Fruit fly (Drosophila melanogaster) whole organism, embryonic: ENCODE measurements around the gene Zip89B.

Source experiments
- CG12155 ChIP-seq: fragments of 200-800 bp; sonication (Bioruptor generic); optimal IDR thresholded peaks from 3 replicates; lab custom pipeline; 2016; ENCODE audit warnings: missing biosample characterization, missing genetic modification characterization
- CG14014 ChIP-seq: fragments of 200-800 bp; sonication (Bioruptor generic); IDR thresholded peaks from 2 replicates; pipeline ENCODE4 v1.3.6; 2022; ENCODE audit warnings: missing biosample characterization, missing genetic modification characterization
- CG17568 ChIP-seq: fragments of 200-800 bp; sonication (Bioruptor generic); optimal IDR thresholded peaks from 2 replicates; lab custom pipeline; 2018; ENCODE audit warnings: missing biosample characterization, mild to moderate bottlenecking, missing genetic modification characterization, moderate library complexity
- CG32532 ChIP-seq: fragments of 200-800 bp; sonication (Bioruptor generic); IDR thresholded peaks from 2 replicates; pipeline ENCODE4 v1.3.6; 2022; ENCODE audit warnings: missing biosample characterization, missing genetic modification characterization
- CG32767 ChIP-seq: fragments of 200-800 bp; sonication (Bioruptor generic); IDR thresholded peaks from 2 replicates; pipeline ENCODE4 v1.3.6; 2022; ENCODE audit warnings: missing biosample characterization, missing genetic modification characterization
- CG3281 ChIP-seq: fragments of 200-800 bp; sonication (Bioruptor generic); optimal IDR thresholded peaks from 3 replicates; lab custom pipeline; 2017; ENCODE audit warnings: missing biosample characterization, mild to moderate bottlenecking, missing genetic modification characterization
- CG33213 ChIP-seq: fragments of 200-800 bp; sonication (Bioruptor generic); optimal IDR thresholded peaks from 3 replicates; lab custom pipeline; 2016; ENCODE audit warnings: missing biosample characterization, missing genetic modification characterization
- CG34224 ChIP-seq: fragments of 200-800 bp; sonication (Bioruptor generic); IDR thresholded peaks from 3 replicates; pipeline ENCODE4 v1.3.6; 2022; ENCODE audit warnings: missing biosample characterization, missing genetic modification characterization; ENCODE audit not compliant: partially characterized antibody
- CG42726 ChIP-seq: fragments of 200-800 bp; sonication (Bioruptor generic); IDR thresholded peaks from 2 replicates; pipeline ENCODE4 v1.3.6; 2022; ENCODE audit warnings: missing biosample characterization, missing genetic modification characterization; ENCODE audit not compliant: partially characterized antibody
- CG4820 ChIP-seq: fragments of 200-800 bp; sonication (Bioruptor generic); optimal IDR thresholded peaks from 3 replicates; lab custom pipeline; 2016; ENCODE audit warnings: missing biosample characterization, missing genetic modification characterization
- CG4854 ChIP-seq: fragments of 200-800 bp; sonication (Bioruptor generic); optimal IDR thresholded peaks from 2 replicates; lab custom pipeline; 2016; ENCODE audit warnings: missing biosample characterization, missing genetic modification characterization, inconsistent platforms
- CG6254 ChIP-seq: fragments of 200-800 bp; sonication (Bioruptor generic); optimal IDR thresholded peaks from 3 replicates; lab custom pipeline; 2017; ENCODE audit warnings: mild to moderate bottlenecking, missing biosample characterization, missing genetic modification reagents, missing genetic modification characterization
- CG6654 ChIP-seq: fragments of 200-800 bp; sonication (Bioruptor generic); optimal IDR thresholded peaks from 2 replicates; lab custom pipeline; 2017; ENCODE audit warnings: missing biosample characterization, mild to moderate bottlenecking, missing genetic modification characterization
- CG6813 ChIP-seq: fragments of 200-800 bp; sonication (Bioruptor generic); optimal IDR thresholded peaks from 2 replicates; lab custom pipeline; 2017; ENCODE audit warnings: missing biosample characterization, missing genetic modification characterization, mild to moderate bottlenecking, moderate library complexity, missing genetic modification reagents
- CG8281 ChIP-seq: fragments of 200-800 bp; sonication (Bioruptor generic); optimal IDR thresholded peaks from 2 replicates; lab custom pipeline; 2018; ENCODE audit warnings: missing biosample characterization, mild to moderate bottlenecking, missing genetic modification characterization, moderate library complexity
- CG8478 ChIP-seq: fragments of >200 bp; optimal IDR thresholded peaks from 2 replicates; lab custom pipeline; 2018
- CG8924 ChIP-seq: fragments of 200-800 bp; optimal IDR thresholded peaks from 3 replicates; lab custom pipeline; 2019; ENCODE audit warnings: missing biosample characterization, mild to moderate bottlenecking, missing genetic modification characterization, moderate library complexity
- CG9609 ChIP-seq: fragments of 200-800 bp; sonication (Bioruptor generic); optimal IDR thresholded peaks from 3 replicates; lab custom pipeline; 2016; ENCODE audit warnings: missing biosample characterization, missing genetic modification characterization
- CG9817 ChIP-seq: fragments of 200-800 bp; sonication (Bioruptor generic); optimal IDR thresholded peaks from 2 replicates; lab custom pipeline; 2018; ENCODE audit warnings: missing biosample characterization, mild to moderate bottlenecking, missing genetic modification characterization, moderate library complexity
- Camta ChIP-seq: fragments of 200-800 bp; sonication (Bioruptor generic); optimal IDR thresholded peaks from 2 replicates; lab custom pipeline; 2016; ENCODE audit warnings: missing biosample characterization, missing genetic modification characterization
- Dbx ChIP-seq: fragments of 200-800 bp; sonication (Bioruptor generic); IDR thresholded peaks from 3 replicates; pipeline ENCODE4 v1.3.6; 2022; ENCODE audit warnings: missing biosample characterization, missing genetic modification characterization
- Dek ChIP-seq: fragments of 200-800 bp; sonication (Bioruptor generic); optimal IDR thresholded peaks from 3 replicates; lab custom pipeline; 2019; ENCODE audit warnings: missing biosample characterization, mild to moderate bottlenecking, missing genetic modification characterization, moderate library complexity
- Dref ChIP-seq: fragments of 200-800 bp; sonication (Bioruptor generic); IDR thresholded peaks from 2 replicates; pipeline ENCODE4 v1.3.6; 2022; ENCODE audit warnings: missing biosample characterization, missing genetic modification characterization
- E2f2 ChIP-seq: fragments of 200-800 bp; sonication (Bioruptor generic); IDR thresholded peaks from 2 replicates; pipeline ENCODE4 v1.3.6; 2022; ENCODE audit warnings: missing biosample characterization, missing genetic modification characterization
- Gug ChIP-seq: fragments of 200-800 bp; sonication (Bioruptor generic); IDR thresholded peaks from 4 replicates; pipeline ENCODE4 v1.3.6; 2022; ENCODE audit warnings: missing biosample characterization, missing genetic modification characterization
- NK7.1 ChIP-seq: fragments of 200-800 bp; sonication (Bioruptor generic); optimal IDR thresholded peaks from 3 replicates; lab custom pipeline; 2016; ENCODE audit warnings: missing biosample characterization, missing genetic modification characterization
- Side ChIP-seq: fragments of 200-800 bp; sonication (Bioruptor generic); optimal IDR thresholded peaks from 2 replicates; lab custom pipeline; 2016; ENCODE audit warnings: missing biosample characterization, missing genetic modification characterization
- Sox100B ChIP-seq: fragments of 200-800 bp; sonication (Bioruptor generic); optimal IDR thresholded peaks from 3 replicates; lab custom pipeline; 2018; ENCODE audit warnings: missing biosample characterization, mild to moderate bottlenecking, missing genetic modification characterization
- Sry-β ChIP-seq: fragments of 200-800 bp; sonication (Bioruptor generic); optimal IDR thresholded peaks from 2 replicates; lab custom pipeline; 2018; ENCODE audit warnings: missing biosample characterization, mild to moderate bottlenecking, missing genetic modification characterization, moderate library complexity
- Taf1 ChIP-seq: fragments of 200-800 bp; sonication (Bioruptor generic); IDR thresholded peaks from 2 replicates; pipeline ENCODE4 v1.3.6; 2022; ENCODE audit warnings: missing biosample characterization, missing genetic modification characterization
- Usf ChIP-seq: fragments of 200-800 bp; sonication (Bioruptor generic); optimal IDR thresholded peaks from 2 replicates; lab custom pipeline; 2017; ENCODE audit warnings: missing genotype, missing biosample characterization, missing genetic modification characterization
- al ChIP-seq: fragments of 200-800 bp; sonication (Bioruptor generic); IDR thresholded peaks from 2 replicates; pipeline ENCODE4 v1.3.6; 2022; ENCODE audit warnings: missing biosample characterization, missing genetic modification characterization
- ap ChIP-seq: fragments of 200-800 bp; sonication (Bioruptor generic); IDR thresholded peaks from 2 replicates; pipeline ENCODE4 v1.3.6; 2022; ENCODE audit warnings: missing biosample characterization, missing genetic modification characterization
- chif ChIP-seq, 2 experiments: fragments of 200-800 bp; sonication (Bioruptor generic); optimal IDR thresholded peaks; 3 replicates each; lab custom pipeline; 2016; ENCODE audit warnings: missing biosample characterization in 2 of 2, missing genetic modification characterization in 2 of 2
- fru ChIP-seq: fragments of >200 bp; optimal IDR thresholded peaks from 2 replicates; lab custom pipeline; 2017
- fu2 ChIP-seq: fragments of 200-800 bp; sonication (Bioruptor generic); optimal IDR thresholded peaks from 2 replicates; lab custom pipeline; 2016; ENCODE audit warnings: missing biosample characterization, missing genetic modification characterization
- gce ChIP-seq: fragments of 200-800 bp; sonication (Bioruptor generic); IDR thresholded peaks from 3 replicates; pipeline ENCODE4 v1.3.6; 2022; ENCODE audit warnings: missing biosample characterization, missing genetic modification characterization
- knrl ChIP-seq: fragments of 200-800 bp; sonication (Bioruptor generic); IDR thresholded peaks from 3 replicates; pipeline ENCODE4 v1.3.6; 2022; ENCODE audit warnings: missing biosample characterization, missing genetic modification characterization; ENCODE audit not compliant: partially characterized antibody
- maf-S ChIP-seq: fragments of 200-800 bp; sonication (Bioruptor generic); optimal IDR thresholded peaks from 2 replicates; lab custom pipeline; 2016; ENCODE audit warnings: missing biosample characterization, missing genetic modification characterization
- nom ChIP-seq: fragments of 200-800 bp; sonication (Bioruptor generic); optimal IDR thresholded peaks from 2 replicates; lab custom pipeline; 2017; ENCODE audit warnings: missing biosample characterization, missing genetic modification characterization, mild to moderate bottlenecking, moderate library complexity, missing genetic modification reagents
- peb ChIP-seq: fragments of 200-800 bp; sonication (Bioruptor generic); IDR thresholded peaks from 2 replicates; pipeline ENCODE4 v1.3.6; 2022; ENCODE audit warnings: missing biosample characterization, missing genetic modification characterization
- repo ChIP-seq: fragments of 200-800 bp; sonication (Bioruptor generic); optimal IDR thresholded peaks from 2 replicates; lab custom pipeline; 2016; ENCODE audit warnings: missing biosample characterization, missing genetic modification characterization
- rib ChIP-seq: fragments of 200-800 bp; sonication (Bioruptor generic); IDR thresholded peaks from 2 replicates; pipeline ENCODE4 v1.3.6; 2022; ENCODE audit warnings: missing biosample characterization, missing genetic modification characterization
- row ChIP-seq: fragments of 200-800 bp; sonication (Bioruptor generic); IDR thresholded peaks from 3 replicates; pipeline ENCODE4 v1.3.6; 2022; ENCODE audit warnings: missing biosample characterization, missing genetic modification characterization
- sima ChIP-seq: fragments of 200-800 bp; sonication (Bioruptor generic); optimal IDR thresholded peaks from 2 replicates; lab custom pipeline; 2016; ENCODE audit warnings: missing biosample characterization, missing genetic modification characterization
- sna ChIP-seq: fragments of 200-800 bp; sonication (Bioruptor generic); IDR thresholded peaks from 2 replicates; pipeline ENCODE4 v1.3.6; 2022; ENCODE audit warnings: missing biosample characterization, missing genetic modification characterization; ENCODE audit not compliant: partially characterized antibody
- tin ChIP-seq: fragments of 200-800 bp; sonication (Bioruptor generic); optimal IDR thresholded peaks from 3 replicates; lab custom pipeline; 2016; ENCODE audit warnings: missing biosample characterization, missing genetic modification characterization
- toy ChIP-seq: fragments of 200-800 bp; sonication (Bioruptor generic); IDR thresholded peaks from 2 replicates; pipeline ENCODE4 v1.3.6; 2022; ENCODE audit warnings: missing biosample characterization, missing genetic modification characterization
- vnd ChIP-seq: fragments of 200-800 bp; sonication (Bioruptor generic); IDR thresholded peaks from 3 replicates; pipeline ENCODE4 v1.3.6; 2022; ENCODE audit warnings: missing biosample characterization, missing genetic modification characterization; ENCODE audit not compliant: partially characterized antibody
- wor ChIP-seq: fragments of 200-800 bp; sonication (Bioruptor generic); IDR thresholded peaks from 2 replicates; pipeline ENCODE4 v1.3.6; 2022; ENCODE audit warnings: missing biosample characterization, missing genetic modification characterization
- zf30C ChIP-seq: fragments of 200-800 bp; sonication (Bioruptor generic); optimal IDR thresholded peaks from 3 replicates; lab custom pipeline; 2018; ENCODE audit warnings: missing biosample characterization, mild to moderate bottlenecking, missing genetic modification characterization

The Zip89B gene

dm6 chr3R:16341817-16342374 lies 36.3 kb downstream of the Zip89B start, which contains the start of the genes SF2 and pad (continued):
- TF ChIP-seq CG17568 (GFP tag; lab: Kevin White, UChicago) (peak; percentile 55), row (GFP tag; lab: Robert Waterston, UW) (peak; percentile 97), CG6813 (GFP tag; lab: Kevin White, UChicago) (peak; percentile 28), Dek (tag; lab: Kevin White, UChicago) (peak; percentile 68), NK7.1 (GFP tag; lab: Kevin White, UChicago) (peak; percentile 53), CG8924 (tag; lab: Kevin White, UChicago) (peak; percentile 83), maf-S (GFP tag; lab: Kevin White, UChicago) (peak; percentile 66), CG4820 (GFP tag; lab: Kevin White, UChicago) (peak; percentile 72), fu2 (GFP tag; lab: Kevin White, UChicago) (peak; percentile 77), Side (GFP tag; lab: Kevin White, UChicago) (peak; percentile 66), Gug (GFP tag; lab: Robert Waterston, UW) (peak; percentile 79; the same call in 3 of the 4 replicates), toy (GFP tag; lab: Robert Waterston, UW) (no peak), CG3281 (GFP tag; lab: Kevin White, UChicago) (peak; percentile 74), vnd (GFP tag; lab: Robert Waterston, UW) (peak; percentile 97), fru (no peak), sna (GFP tag; lab: Robert Waterston, UW) (peak; percentile 97), ap (GFP tag; lab: Robert Waterston, UW) (no peak), Sox100B (peak; percentile 69), Dbx (GFP tag; lab: Robert Waterston, UW) (peak; percentile 86), CG8478 (lab: Kevin White, UChicago) (no peak), CG9817 (tag; lab: Kevin White, UChicago) (peak; percentile 82), CG4854 (GFP tag; lab: Kevin White, UChicago) (peak; percentile 60), gce (no peak), repo (GFP tag; lab: Kevin White, UChicago) (no peak), rib (GFP tag; lab: Robert Waterston, UW) (no peak), nom (peak; percentile 33), tin (GFP tag; lab: Kevin White, UChicago) (peak; percentile 88), Dref (peak; percentile 79), CG14014 (GFP tag; lab: Robert Waterston, UW) (peak; percentile 68), CG34224 (GFP tag; lab: Robert Waterston, UW) (peak; percentile 92), CG6254 (GFP tag; lab: Kevin White, UChicago) (peak; percentile 41), CG6654 (GFP tag; lab: Kevin White, UChicago) (no peak), CG32767 (GFP tag; lab: Robert Waterston, UW) (peak; percentile 16), CG12155 (GFP tag; lab: Kevin White, UChicago) (peak; percentile 81), CG42726 (GFP tag; lab: Robert Waterston, UW) (no peak; the same call in 1 of the 2 replicates), Sry-β (GFP tag; lab: Kevin White, UChicago) (peak; percentile 18), sima (GFP tag; lab: Kevin White, UChicago) (peak; percentile 42), CG8281 (tag; lab: Kevin White, UChicago) (peak; percentile 12), Camta (GFP tag; lab: Kevin White, UChicago) (peak; percentile 76), zf30C (GFP tag; lab: Kevin White, UChicago) (no peak), Usf (peak; percentile 55), Taf1 (0 out of 2 replicates have a peak, but pooled peaks have one; percentile 51), peb (GFP tag; lab: Robert Waterston, UW) (no peak), CG32532 (GFP tag; lab: Robert Waterston, UW) (peak; percentile 73), al (GFP tag; lab: Robert Waterston, UW) (peak; percentile 72), wor (GFP tag; lab: Robert Waterston, UW) (0 out of 2 replicates have a peak, but pooled peaks have one; percentile 29), CG33213 (peak; percentile 70), chif (GFP tag; optimal IDR thresholded peaks at IDR 0.05; lab: Kevin White, UChicago) (peak; percentile 68 to 79), knrl (GFP tag; lab: Robert Waterston, UW) (peak; percentile 98), CG9609 (GFP tag; lab: Kevin White, UChicago) (peak; percentile 64), E2f2 (GFP tag; lab: Robert Waterston, UW) (no peak; the same call in 1 of the 2 replicates)
